Worm (Caenorhabditis elegans) whole organism, L3 larva: Measurements from ENCODE around the gene smr-1.
A peak's percentile ranks its signal among the peaks of the same experiment; 100 is the strongest.

ENCODE experiments used
- ZK546.5 ChIP-seq: sonication (generic microtip); optimal IDR thresholded peaks from 2 replicates; lab custom pipeline; 2017; ENCODE audit warnings: missing biosample characterization, missing genetic modification characterization
- ceh-28 ChIP-seq: fragments of 150-350 bp; optimal IDR thresholded peaks from 2 replicates; lab custom pipeline; 2014; ENCODE audit warnings: missing biosample characterization, missing genetic modification reagents, missing genetic modification characterization
- ceh-82 ChIP-seq: fragments of 150-350 bp; optimal IDR thresholded peaks from 2 replicates; lab custom pipeline; 2014; ENCODE audit warnings: missing biosample characterization, missing genetic modification characterization
- ceh-9 ChIP-seq: sonication (generic microtip); optimal IDR thresholded peaks from 2 replicates; lab custom pipeline; 2018; ENCODE audit warnings: missing biosample characterization, missing genetic modification characterization
- daf-12 ChIP-seq: fragments of 150-350 bp; optimal IDR thresholded peaks from 2 replicates; lab custom pipeline; 2014; ENCODE audit warnings: missing biosample characterization, missing genetic modification reagents, missing genetic modification characterization
- egl-27 ChIP-seq: sonication (generic microtip); optimal IDR thresholded peaks from 4 replicates; lab custom pipeline; 2017; ENCODE audit warnings: missing biosample characterization, missing genetic modification reagents, missing genetic modification characterization
- elt-1 ChIP-seq: fragments of 150-350 bp; optimal IDR thresholded peaks from 2 replicates; lab custom pipeline; 2014; ENCODE audit warnings: missing biosample characterization, missing genetic modification characterization
- elt-3 ChIP-seq, 3 experiments: fragments of 150-350 bp in 1 of 3; sonication (generic microtip) in 2 of 3; optimal IDR thresholded peaks; 2 replicates in 2 of 3; 4 replicates in 1 of 3; lab custom pipeline; 2014 to 2017; ENCODE audit warnings: missing biosample characterization in 3 of 3, missing genetic modification characterization in 3 of 3
- eor-1 ChIP-seq, 2 experiments: fragments of 150-350 bp; optimal IDR thresholded peaks; 2 replicates each; lab custom pipeline; 2014 to 2018; ENCODE audit warnings: missing biosample characterization in 2 of 2, missing genetic modification characterization in 2 of 2
- fkh-10 ChIP-seq: sonication (generic microtip); optimal IDR thresholded peaks from 2 replicates; lab custom pipeline; 2017; ENCODE audit warnings: missing biosample characterization, missing genetic modification reagents, missing genetic modification characterization
- fos-1 ChIP-seq: fragments of 150-350 bp; optimal IDR thresholded peaks from 2 replicates; lab custom pipeline; 2014; ENCODE audit warnings: missing biosample characterization, missing genetic modification characterization
- hmg-11 ChIP-seq: sonication (generic microtip); optimal IDR thresholded peaks from 2 replicates; lab custom pipeline; 2016; ENCODE audit warnings: missing genetic modification characterization, missing compliant biosample characterization
- jun-1 ChIP-seq: fragments of 150-350 bp; optimal IDR thresholded peaks from 2 replicates; lab custom pipeline; 2014; ENCODE audit warnings: missing biosample characterization, missing genetic modification reagents, missing genetic modification characterization
- lin-15B ChIP-seq: fragments of 150-350 bp; optimal IDR thresholded peaks from 2 replicates; lab custom pipeline; 2014; ENCODE audit warnings: missing biosample characterization, missing genetic modification characterization
- lin-39 ChIP-seq: fragments of 150-350 bp; optimal IDR thresholded peaks from 2 replicates; lab custom pipeline; 2018; ENCODE audit warnings: missing biosample characterization, missing genetic modification reagents, missing genetic modification characterization
- mdl-1 ChIP-seq: fragments of 150-350 bp; optimal IDR thresholded peaks from 2 replicates; lab custom pipeline; 2014; ENCODE audit warnings: missing biosample characterization, missing genetic modification characterization
- nfya-1 ChIP-seq: sonication (generic microtip); optimal IDR thresholded peaks from 2 replicates; lab custom pipeline; 2017; ENCODE audit warnings: missing genetic modification characterization, mild to moderate bottlenecking, missing compliant biosample characterization, antibody characterized with exemption, moderate library complexity; ENCODE audit not compliant: insufficient read depth
- nhr-11 ChIP-seq: fragments of 150-350 bp; optimal IDR thresholded peaks from 2 replicates; lab custom pipeline; 2014; ENCODE audit warnings: missing biosample characterization, missing genetic modification characterization
- nhr-12 ChIP-seq: fragments of 150-350 bp; optimal IDR thresholded peaks from 2 replicates; lab custom pipeline; 2014; ENCODE audit warnings: missing biosample characterization, missing genetic modification characterization
- nhr-23 ChIP-seq: fragments of 150-350 bp; optimal IDR thresholded peaks from 2 replicates; lab custom pipeline; 2014; ENCODE audit warnings: missing biosample characterization, missing genetic modification reagents, missing genetic modification characterization
- nhr-237 ChIP-seq: fragments of 150-350 bp; optimal IDR thresholded peaks from 2 replicates; lab custom pipeline; 2014; ENCODE audit warnings: missing biosample characterization, missing genetic modification characterization
- nhr-25 ChIP-seq: sonication (generic microtip); optimal IDR thresholded peaks from 2 replicates; lab custom pipeline; 2017; ENCODE audit warnings: missing biosample characterization, missing genetic modification characterization
- nhr-43 ChIP-seq: sonication (generic microtip); optimal IDR thresholded peaks from 2 replicates; lab custom pipeline; 2016; ENCODE audit warnings: mild to moderate bottlenecking, missing genetic modification characterization, missing compliant biosample characterization; ENCODE audit not compliant: poor library complexity, severe bottlenecking
- nhr-67 ChIP-seq: fragments of 150-350 bp; optimal IDR thresholded peaks from 2 replicates; lab custom pipeline; 2014; ENCODE audit warnings: missing biosample characterization, missing genetic modification characterization
- nhr-76 ChIP-seq: fragments of 150-350 bp; sonication (generic microtip); optimal IDR thresholded peaks from 5 replicates; lab custom pipeline; 2014; ENCODE audit warnings: missing biosample characterization, missing genetic modification characterization
- nhr-77 ChIP-seq: fragments of 150-350 bp; optimal IDR thresholded peaks from 2 replicates; lab custom pipeline; 2014; ENCODE audit warnings: missing biosample characterization, missing genetic modification characterization
- pha-4 ChIP-seq: fragments of 150-350 bp; optimal IDR thresholded peaks from 2 replicates; lab custom pipeline; 2014; ENCODE audit warnings: missing biosample characterization, missing genetic modification reagents, missing genetic modification characterization
- pqm-1 ChIP-seq: fragments of 150-350 bp; optimal IDR thresholded peaks from 2 replicates; lab custom pipeline; 2017; ENCODE audit warnings: missing biosample characterization, missing genetic modification characterization, inconsistent platforms
- sea-2 ChIP-seq: fragments of 150-350 bp; sonication (generic microtip); optimal IDR thresholded peaks from 4 replicates; lab custom pipeline; 2014; ENCODE audit warnings: missing biosample characterization, missing genetic modification reagents, missing genetic modification characterization
- skn-1 ChIP-seq: fragments of 150-350 bp; optimal IDR thresholded peaks from 2 replicates; lab custom pipeline; 2014; ENCODE audit warnings: missing biosample characterization, missing genetic modification characterization
- tbx-2 ChIP-seq: sonication (generic microtip); optimal IDR thresholded peaks from 2 replicates; lab custom pipeline; 2016; ENCODE audit warnings: mild to moderate bottlenecking, missing genetic modification characterization, missing compliant biosample characterization
- unc-39 ChIP-seq: sonication (generic microtip); optimal IDR thresholded peaks from 4 replicates; lab custom pipeline; 2017; ENCODE audit warnings: missing biosample characterization, missing genetic modification characterization
- ztf-11 ChIP-seq: fragments of 150-350 bp; optimal IDR thresholded peaks from 2 replicates; lab custom pipeline; 2014; ENCODE audit warnings: missing biosample characterization, missing genetic modification characterization
- ztf-4 ChIP-seq: fragments of 150-350 bp; optimal IDR thresholded peaks from 2 replicates; lab custom pipeline; 2014; ENCODE audit warnings: missing biosample characterization, missing genetic modification characterization

smr-1 gene

ce11 chrIII:1122239-1122638 lies 20.7 kb upstream of the smr-1 start (continued):
- TF ChIP-seq pqm-1 (tag; lab: Kevin White, UChicago) (no peak), nhr-12 (tag; lab: Kevin White, UChicago) (no peak), eor-1 (tag; optimal IDR thresholded peaks at IDR 0.05; lab: Kevin White, UChicago) (no peak), tbx-2 (tag; lab: Kevin White, UChicago) (no peak), skn-1 (tag; lab: Kevin White, UChicago) (peak; percentile 35), ceh-82 (tag; lab: Kevin White, UChicago) (no peak), nhr-25 (tag; lab: Kevin White, UChicago) (no peak), ztf-11 (tag; lab: Kevin White, UChicago) (no peak), ZK546.5 (tag; lab: Kevin White, UChicago) (no peak), nhr-76 (tag; lab: Kevin White, UChicago) (no peak), jun-1 (tag; lab: Kevin White, UChicago) (no peak), unc-39 (tag; lab: Kevin White, UChicago) (no peak), nhr-23 (tag; lab: Kevin White, UChicago) (no peak), fos-1 (no peak), elt-3 (tag; optimal IDR thresholded peaks at IDR 0.05; lab: Kevin White, UChicago) (no peak), nhr-43 (tag; lab: Kevin White, UChicago) (no peak), fkh-10 (GFP tag; lab: Kevin White, UChicago) (no peak), ceh-28 (tag; lab: Kevin White, UChicago) (no peak)

DNA sequence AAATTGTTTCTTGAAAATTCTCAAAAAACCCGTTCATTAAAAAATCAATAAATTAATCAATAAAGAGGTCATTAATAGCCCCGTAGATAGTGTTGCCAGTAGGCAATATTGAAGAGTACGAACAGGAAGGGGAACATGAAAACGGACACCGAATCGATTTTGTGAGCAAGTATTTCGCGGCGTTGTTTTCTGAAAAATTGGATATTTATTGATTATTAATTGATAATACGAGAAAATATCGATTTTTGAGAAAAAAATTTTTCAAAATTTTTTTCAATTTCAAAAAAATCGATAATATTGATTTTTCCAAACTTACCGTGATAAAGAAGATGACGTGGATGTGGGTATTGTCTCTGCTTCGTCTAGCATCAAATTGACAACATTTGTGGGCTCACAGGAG lies 17.5 kb upstream of the smr-1 start:
- TF ChIP-seq ceh-28 (tag; lab: Kevin White, UChicago) (peak; percentile 70), hmg-11 (tag; lab: Kevin White, UChicago) (no peak)

ce11 chrIII:1131532-1131931 lies 11.4 kb upstream of the smr-1 start:
- TF ChIP-seq mdl-1 (no peak), nhr-25 (tag; lab: Kevin White, UChicago) (no peak), egl-27 (tag; lab: Kevin White, UChicago) (no peak)

- TF ChIP-seq ztf-4 (no peak), nhr-25 (tag; lab: Kevin White, UChicago) (no peak), lin-15B (no peak), nfya-1 (tag; lab: Kevin White, UChicago) (no peak), nhr-237 (tag; lab: Kevin White, UChicago) (no peak), ceh-28 (tag; lab: Kevin White, UChicago) (no peak), egl-27 (tag; lab: Kevin White, UChicago) (no peak), lin-39 (tag; lab: Kevin White, UChicago) (no peak), nhr-43 (tag; lab: Kevin White, UChicago) (no peak), nhr-11 (tag; lab: Kevin White, UChicago) (no peak), jun-1 (tag; lab: Kevin White, UChicago) (no peak), hmg-11 (tag; lab: Kevin White, UChicago) (no peak), nhr-67 (tag; lab: Kevin White, UChicago) (no peak), daf-12 (tag; lab: Kevin White, UChicago) (no peak), ceh-9 (tag; lab: Kevin White, UChicago) (no peak), elt-1 (no peak), pha-4 (tag; lab: Kevin White, UChicago) (no peak), nhr-23 (tag; lab: Kevin White, UChicago) (no peak)
Observed at ce11 chrIII:1135925-1136324, 7.0 kb upstream of the smr-1 start, which contains the start of gene lgc-46. Gene lgc-46, minus strand, starts transcription at chrIII:1136025.

DNA sequence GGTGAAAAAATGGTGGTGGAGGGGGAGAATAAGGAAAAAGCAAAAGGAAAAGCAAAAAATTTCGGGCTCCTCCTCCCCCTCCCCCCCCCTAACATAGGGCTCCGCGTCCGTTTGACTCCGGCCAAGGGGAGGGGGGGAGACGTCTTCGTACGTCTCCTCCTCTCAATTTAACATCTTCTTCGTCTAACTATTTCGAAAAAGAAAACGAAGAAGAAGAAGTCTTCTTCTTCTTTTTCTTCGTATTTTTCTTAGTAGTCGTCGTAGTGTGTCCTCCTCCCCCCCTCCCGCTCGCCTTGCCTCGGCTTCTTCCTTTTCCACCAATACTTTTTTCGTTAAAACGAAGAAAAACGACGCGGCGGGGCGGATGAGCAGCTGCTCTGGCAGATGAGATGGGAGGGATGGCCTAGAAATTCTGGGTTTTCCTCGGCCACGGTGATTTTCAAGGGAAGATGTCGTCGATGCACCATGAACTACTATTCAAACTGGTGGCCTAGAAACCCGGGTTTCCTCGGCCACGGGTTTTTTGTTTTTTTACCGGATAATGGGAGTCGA lies 6.1 kb upstream of the smr-1 start:
- TF ChIP-seq sea-2 (no peak), ztf-11 (tag; lab: Kevin White, UChicago) (no peak), nhr-77 (no peak), nfya-1 (tag; lab: Kevin White, UChicago) (peak; percentile 38), nhr-11 (tag; lab: Kevin White, UChicago) (no peak), hmg-11 (tag; lab: Kevin White, UChicago) (peak; percentile 36), lin-39 (tag; lab: Kevin White, UChicago) (peak; percentile 35), unc-39 (tag; lab: Kevin White, UChicago) (no peak)
- TF ChIP-seq, all 47 proteins: peak for 3
